Fruit fly (Drosophila melanogaster) whole organism, embryonic: ENCODE measurements around the gene CG14135.

ENCODE experiments used
- ATbp ChIP-seq: fragments of 200-800 bp; sonication (Bioruptor generic); optimal IDR thresholded peaks from 2 replicates; lab custom pipeline; 2017; ENCODE audit warnings: missing biosample characterization, mild to moderate bottlenecking, missing genetic modification characterization, missing genetic modification reagents
- Ada2b ChIP-seq: fragments of 200-800 bp; sonication (Bioruptor generic); IDR thresholded peaks from 2 replicates; pipeline ENCODE4 v1.3.6; 2022; ENCODE audit warnings: missing biosample characterization, missing genetic modification characterization
- Asciz ChIP-seq: fragments of 200-800 bp; sonication (Bioruptor generic); optimal IDR thresholded peaks from 2 replicates; lab custom pipeline; 2017; ENCODE audit warnings: missing biosample characterization, mild to moderate bottlenecking, missing genetic modification characterization, missing genetic modification reagents
- Atf-2 ChIP-seq: fragments of 200-800 bp; sonication (Bioruptor generic); optimal IDR thresholded peaks from 2 replicates; lab custom pipeline; 2016; ENCODE audit warnings: missing biosample characterization, missing genetic modification characterization
- Atf3 ChIP-seq: fragments of 200-800 bp; sonication (Bioruptor generic); optimal IDR thresholded peaks from 3 replicates; lab custom pipeline; 2016; ENCODE audit warnings: missing biosample characterization, missing genetic modification characterization
- Atf6 ChIP-seq: fragments of 200-800 bp; sonication (Bioruptor generic); IDR thresholded peaks from 2 replicates; pipeline ENCODE4 v1.3.6; 2022; ENCODE audit warnings: missing biosample characterization, missing genetic modification characterization
- Awh ChIP-seq: fragments of 200-800 bp; sonication (Bioruptor generic); IDR thresholded peaks from 2 replicates; pipeline ENCODE4, ENCODE4 v1.3.6; 2022; ENCODE audit warnings: missing biosample characterization, missing genetic modification characterization
- CG1024 ChIP-seq: fragments of 200-800 bp; sonication (Bioruptor generic); IDR thresholded peaks from 2 replicates; pipeline ENCODE4 v1.3.6; 2022; ENCODE audit warnings: missing biosample characterization, missing genetic modification characterization
- CG10565 ChIP-seq: fragments of 200-800 bp; sonication (Bioruptor generic); optimal IDR thresholded peaks from 3 replicates; lab custom pipeline; 2016; ENCODE audit warnings: missing biosample characterization, mild to moderate bottlenecking, missing genetic modification characterization
- CG11085 ChIP-seq: fragments of 200-800 bp; sonication (Bioruptor generic); IDR thresholded peaks from 2 replicates; pipeline ENCODE4 v1.3.6; 2022; ENCODE audit warnings: missing biosample characterization, missing genetic modification characterization
- CG11093 ChIP-seq: fragments of 200-800 bp; sonication (Bioruptor generic); IDR thresholded peaks from 3 replicates; pipeline ENCODE4 v1.3.6; 2022; ENCODE audit warnings: missing biosample characterization, missing genetic modification characterization
- CG11398 ChIP-seq: fragments of 200-800 bp; sonication (Bioruptor generic); optimal IDR thresholded peaks from 2 replicates; lab custom pipeline; 2016; ENCODE audit warnings: missing biosample characterization, missing genetic modification characterization
- CG12299 ChIP-seq: fragments of 200-800 bp; sonication (Bioruptor generic); optimal IDR thresholded peaks from 2 replicates; lab custom pipeline; 2018; ENCODE audit warnings: missing biosample characterization, mild to moderate bottlenecking, missing genetic modification characterization
- CG14050 ChIP-seq: fragments of 200-800 bp; sonication (Bioruptor generic); IDR thresholded peaks from 3 replicates; pipeline ENCODE4 v1.3.6; 2022; ENCODE audit warnings: missing biosample characterization, missing genetic modification characterization
- CG16863 ChIP-seq: fragments of 200-800 bp; sonication (Bioruptor generic); optimal IDR thresholded peaks from 3 replicates; lab custom pipeline; 2016; ENCODE audit warnings: missing biosample characterization, missing genetic modification characterization
- CG17328 ChIP-seq: fragments of 200-800 bp; sonication (Bioruptor generic); IDR thresholded peaks from 2 replicates; pipeline ENCODE4 v1.3.6; 2022; ENCODE audit warnings: missing biosample characterization, missing genetic modification characterization
- CG17802 ChIP-seq: fragments of 200-800 bp; sonication (Bioruptor generic); optimal IDR thresholded peaks from 2 replicates; lab custom pipeline; 2018; ENCODE audit warnings: missing biosample characterization, mild to moderate bottlenecking, missing genetic modification characterization, moderate library complexity
- CG3281 ChIP-seq: fragments of 200-800 bp; sonication (Bioruptor generic); optimal IDR thresholded peaks from 3 replicates; lab custom pipeline; 2017; ENCODE audit warnings: missing biosample characterization, mild to moderate bottlenecking, missing genetic modification characterization
- CG33213 ChIP-seq: fragments of 200-800 bp; sonication (Bioruptor generic); optimal IDR thresholded peaks from 3 replicates; lab custom pipeline; 2016; ENCODE audit warnings: missing biosample characterization, missing genetic modification characterization
- CG4282 ChIP-seq: fragments of 200-800 bp; sonication (Bioruptor generic); optimal IDR thresholded peaks from 2 replicates; lab custom pipeline; 2016; ENCODE audit warnings: missing biosample characterization, missing genetic modification characterization
- CG6272 ChIP-seq: fragments of 200-800 bp; sonication (Bioruptor generic); IDR thresholded peaks from 2 replicates; pipeline ENCODE4 v1.3.6; 2022; ENCODE audit warnings: missing biosample characterization, missing genetic modification characterization
- CG9797 ChIP-seq: fragments of 200-800 bp; sonication (Bioruptor generic); optimal IDR thresholded peaks from 3 replicates; lab custom pipeline; 2018; ENCODE audit warnings: missing biosample characterization, mild to moderate bottlenecking, missing genetic modification characterization
- CkIIα-i1 ChIP-seq: fragments of 200-800 bp; sonication (Bioruptor generic); IDR thresholded peaks from 2 replicates; pipeline ENCODE4 v1.3.6; 2022; ENCODE audit warnings: missing biosample characterization, missing genetic modification characterization
- E2f1 ChIP-seq: fragments of 200-800 bp; sonication (Bioruptor generic); IDR thresholded peaks from 2 replicates; pipeline ENCODE4 v1.3.6; 2022; ENCODE audit warnings: missing biosample characterization, missing genetic modification characterization
- Gug ChIP-seq: fragments of 200-800 bp; sonication (Bioruptor generic); IDR thresholded peaks from 4 replicates; pipeline ENCODE4 v1.3.6; 2022; ENCODE audit warnings: missing biosample characterization, missing genetic modification characterization
- Hmx ChIP-seq: fragments of 200-800 bp; sonication (Bioruptor generic); optimal IDR thresholded peaks from 2 replicates; lab custom pipeline; 2016; ENCODE audit warnings: missing biosample characterization, missing genetic modification characterization
- Med ChIP-seq: fragments of 200-800 bp; sonication (Bioruptor generic); peaks from one replicate; lab custom pipeline; 2016; ENCODE audit warnings: missing biosample characterization, missing genetic modification characterization, mild to moderate bottlenecking, inconsistent platforms, moderate library complexity
- Optix ChIP-seq: fragments of 200-800 bp; sonication (Bioruptor generic); IDR thresholded peaks from 3 replicates; pipeline ENCODE4 v1.3.6; 2022; ENCODE audit warnings: missing biosample characterization, missing genetic modification characterization
- Rx ChIP-seq: fragments of 200-800 bp; sonication (Bioruptor generic); IDR thresholded peaks from 2 replicates; pipeline ENCODE4 v1.3.6; 2022; ENCODE audit warnings: missing biosample characterization, missing genetic modification characterization
- TFAM ChIP-seq: fragments of 200-800 bp; sonication (Bioruptor generic); optimal IDR thresholded peaks from 2 replicates; lab custom pipeline; 2017; ENCODE audit warnings: missing biosample characterization, missing genetic modification characterization, inconsistent platforms
- YL-1 ChIP-seq: fragments of 200-800 bp; sonication (Bioruptor generic); optimal IDR thresholded peaks from 3 replicates; lab custom pipeline; 2017; ENCODE audit warnings: missing biosample characterization, mild to moderate bottlenecking, missing genetic modification characterization
- abd-A ChIP-seq: fragments of 200-800 bp; sonication (Bioruptor generic); optimal IDR thresholded peaks from 3 replicates; lab custom pipeline; 2019; ENCODE audit warnings: missing biosample characterization, mild to moderate bottlenecking, missing genetic modification characterization, moderate library complexity
- cato ChIP-seq: fragments of 200-800 bp; sonication (Bioruptor generic); optimal IDR thresholded peaks from 2 replicates; lab custom pipeline; 2016; ENCODE audit warnings: missing biosample characterization, missing genetic modification characterization, borderline replicate concordance
- croc ChIP-seq: fragments of 200-800 bp; sonication (Bioruptor generic); conservative IDR thresholded peaks from 3 replicates; pipeline ENCODE4 v1.3.6; 2022; ENCODE audit warnings: missing biosample characterization, missing genetic modification characterization
- dan ChIP-seq: fragments of 200-800 bp; sonication (Bioruptor generic); IDR thresholded peaks from 2 replicates; pipeline ENCODE4 v1.3.6; 2022; ENCODE audit warnings: missing biosample characterization, missing genetic modification characterization
- dmrt99B ChIP-seq: fragments of 200-800 bp; sonication (Bioruptor generic); optimal IDR thresholded peaks from 2 replicates; lab custom pipeline; 2018; ENCODE audit warnings: missing biosample characterization, mild to moderate bottlenecking, missing genetic modification characterization, moderate library complexity
- emc ChIP-seq: fragments of 200-800 bp; sonication (Bioruptor generic); optimal IDR thresholded peaks from 2 replicates; lab custom pipeline; 2016; ENCODE audit warnings: missing biosample characterization, missing genetic modification characterization
- fu2 ChIP-seq: fragments of 200-800 bp; sonication (Bioruptor generic); optimal IDR thresholded peaks from 2 replicates; lab custom pipeline; 2016; ENCODE audit warnings: missing biosample characterization, missing genetic modification characterization
- grau ChIP-seq: fragments of 200-800 bp; optimal IDR thresholded peaks from 3 replicates; lab custom pipeline; 2019; ENCODE audit warnings: missing biosample characterization, mild to moderate bottlenecking, missing genetic modification characterization, moderate library complexity
- inv ChIP-seq: fragments of 200-800 bp; sonication (Bioruptor generic); IDR thresholded peaks from 2 replicates; pipeline ENCODE4 v1.3.6; 2022; ENCODE audit warnings: missing biosample characterization, missing genetic modification characterization; ENCODE audit not compliant: partially characterized antibody
- ken ChIP-seq: fragments of 200-800 bp; sonication (Bioruptor generic); IDR thresholded peaks from 3 replicates; pipeline ENCODE4 v1.3.6; 2022; ENCODE audit warnings: missing biosample characterization, missing genetic modification characterization
- lov ChIP-seq, 2 experiments: fragments of 200-800 bp in 1 of 2; fragments of >200 bp in 1 of 2; sonication (Bioruptor generic) in 1 of 2; IDR thresholded peaks in 1 of 2; optimal IDR thresholded peaks in 1 of 2; 2 replicates in 1 of 2; 3 replicates in 1 of 2; pipeline versions ENCODE4 v1.3.6 to Lab custom; 2017 to 2022; ENCODE audit warnings: missing biosample characterization in 1 of 2, missing genetic modification characterization in 1 of 2
- mld ChIP-seq: fragments of 200-800 bp; sonication (Bioruptor generic); IDR thresholded peaks from 3 replicates; pipeline ENCODE4 v1.3.6; 2022; ENCODE audit warnings: missing biosample characterization, missing genetic modification characterization; ENCODE audit not compliant: partially characterized antibody
- p53 ChIP-seq: fragments of 200-800 bp; sonication (Bioruptor generic); optimal IDR thresholded peaks from 2 replicates; lab custom pipeline; 2016; ENCODE audit warnings: missing biosample characterization, missing genetic modification characterization
- pnt ChIP-seq: fragments of 200-800 bp; sonication (Bioruptor generic); optimal IDR thresholded peaks from 3 replicates; lab custom pipeline; 2016; ENCODE audit warnings: missing biosample characterization, missing genetic modification characterization
- sd ChIP-seq: fragments of 200-800 bp; sonication (Bioruptor generic); optimal IDR thresholded peaks from 3 replicates; lab custom pipeline; 2018; ENCODE audit warnings: missing biosample characterization, mild to moderate bottlenecking, missing genetic modification characterization, moderate library complexity
- shn ChIP-seq: fragments of 200-800 bp; sonication (Bioruptor generic); optimal IDR thresholded peaks from 3 replicates; lab custom pipeline; 2016; ENCODE audit warnings: missing biosample characterization, missing genetic modification characterization
- sisA ChIP-seq: fragments of 200-800 bp; sonication (Bioruptor generic); IDR thresholded peaks from 2 replicates; pipeline ENCODE4 v1.3.6; 2022; ENCODE audit warnings: missing biosample characterization, missing genetic modification characterization
- tap ChIP-seq: fragments of 200-800 bp; optimal IDR thresholded peaks from 3 replicates; lab custom pipeline; 2019; ENCODE audit warnings: missing biosample characterization, mild to moderate bottlenecking, missing genetic modification characterization, moderate library complexity
- vvl ChIP-seq: fragments of 200-800 bp; sonication (Bioruptor generic); IDR thresholded peaks from 2 replicates; pipeline ENCODE4 v1.3.6; 2022; ENCODE audit warnings: missing biosample characterization, missing genetic modification characterization
- zfh1 ChIP-seq: fragments of 200-800 bp; sonication (Bioruptor generic); IDR thresholded peaks from 3 replicates; pipeline ENCODE4 v1.3.6; 2022; ENCODE audit warnings: missing biosample characterization, missing genetic modification characterization

Gene CG14135

dm6 chr3L:11689832-11690602, 1.4 kb upstream of the CG14135 start (continued):
- TF ChIP-seq CG17328 (GFP tag; lab: Robert Waterston, UW) (no peak), dan (no peak), p53 (no peak), Hmx (GFP tag; lab: Kevin White, UChicago) (no peak), Optix (GFP tag; lab: Robert Waterston, UW) (no peak), CG11085 (no peak), zfh1 (GFP tag; lab: Robert Waterston, UW) (no peak), CG11398 (GFP tag; lab: Kevin White, UChicago) (no peak), CG6272 (GFP tag; lab: Robert Waterston, UW) (no peak), shn (GFP tag; lab: Kevin White, UChicago) (no peak), dmrt99B (tag; lab: Kevin White, UChicago) (no peak), CG10565 (GFP tag; lab: Kevin White, UChicago) (no peak), YL-1 (GFP tag; lab: Kevin White, UChicago) (no peak), abd-A (tag; lab: Kevin White, UChicago) (no peak), Atf-2 (no peak), Awh (GFP tag; lab: Robert Waterston, UW) (no peak), cato (GFP tag; lab: Kevin White, UChicago) (no peak), CG11093 (GFP tag; lab: Robert Waterston, UW) (no peak), emc (GFP tag; lab: Kevin White, UChicago) (no peak), Gug (GFP tag; lab: Robert Waterston, UW) (no peak), CG14050 (GFP tag; lab: Robert Waterston, UW) (no peak), CG4282 (GFP tag; lab: Kevin White, UChicago) (no peak), sisA (GFP tag; lab: Robert Waterston, UW) (no peak), CG12299 (no peak), TFAM (GFP tag; lab: Kevin White, UChicago) (no peak), tap (no peak), CG16863 (GFP tag; lab: Kevin White, UChicago) (no peak), Atf3 (GFP tag; lab: Kevin White, UChicago) (no peak), Asciz (GFP tag; lab: Kevin White, UChicago) (no peak), Atf6 (GFP tag; lab: Robert Waterston, UW) (0 out of 2 replicates have a peak, but pooled peaks have one; percentile 23), pnt (no peak), E2f1 (GFP tag; lab: Robert Waterston, UW) (no peak), sd (tag; lab: Kevin White, UChicago) (peak; percentile 48), CkIIα-i1 (no peak), mld (GFP tag; lab: Robert Waterston, UW) (no peak), CG3281 (GFP tag; lab: Kevin White, UChicago) (peak; percentile 15), CG17802 (no peak), fu2 (GFP tag; lab: Kevin White, UChicago) (no peak), inv (no peak), CG1024 (GFP tag; lab: Robert Waterston, UW) (no peak), ATbp (no peak), grau (tag; lab: Kevin White, UChicago) (no peak), croc (GFP tag; lab: Robert Waterston, UW) (no peak), CG9797 (GFP tag; lab: Kevin White, UChicago) (no peak), lov (optimal IDR thresholded peaks at IDR 0.05; lab: Kevin White, UChicago) (no peak), lov (GFP tag; IDR thresholded peaks at IDR 0.05; lab: Robert Waterston, UW) (no peak), vvl (GFP tag; lab: Robert Waterston, UW) (no peak), ken (GFP tag; lab: Robert Waterston, UW) (no peak), Ada2b (GFP tag; lab: Robert Waterston, UW) (no peak), CG33213 (GFP tag; lab: Kevin White, UChicago) (no peak), Rx (GFP tag; lab: Robert Waterston, UW) (no peak), Med (GFP tag; lab: Kevin White, UChicago) (peak; percentile 62)
